Fruit fly (Drosophila melanogaster) whole organism, embryonic: ENCODE data around the gene CG17327.

Experiments
- Antp ChIP-seq: fragments of 200-800 bp; sonication (Bioruptor generic); optimal IDR thresholded peaks from 3 replicates; lab custom pipeline; 2016; ENCODE audit warnings: missing biosample characterization, missing genetic modification characterization
- CG15479 ChIP-seq: fragments of 200-800 bp; sonication (Bioruptor generic); optimal IDR thresholded peaks from 3 replicates; lab custom pipeline; 2019; ENCODE audit warnings: missing biosample characterization, mild to moderate bottlenecking, missing genetic modification characterization, moderate library complexity
- CG7987 ChIP-seq: fragments of 200-800 bp; sonication (Bioruptor generic); optimal IDR thresholded peaks from 2 replicates; lab custom pipeline; 2018; ENCODE audit warnings: missing biosample characterization, mild to moderate bottlenecking, missing genetic modification characterization, moderate library complexity
- D ChIP-seq, 2 experiments: fragments of 200-800 bp in 1 of 2; fragments of >200 bp in 1 of 2; sonication (Bioruptor generic) in 1 of 2; optimal IDR thresholded peaks; 2 replicates in 1 of 2; 3 replicates in 1 of 2; lab custom pipeline; 2017; ENCODE audit warnings: mild to moderate bottlenecking in 1 of 2, missing biosample characterization in 1 of 2, missing genetic modification characterization in 1 of 2, missing genetic modification reagents in 1 of 2
- amos ChIP-seq: fragments of 200-800 bp; sonication (Bioruptor generic); IDR thresholded peaks from 2 replicates; pipeline ENCODE4 v1.3.6; 2022; ENCODE audit warnings: missing biosample characterization, missing genetic modification characterization; ENCODE audit not compliant: partially characterized antibody
- lmd ChIP-seq: fragments of 200-800 bp; sonication (Bioruptor generic); IDR thresholded peaks from 2 replicates; pipeline ENCODE4 v1.3.6; 2022; ENCODE audit warnings: missing biosample characterization, missing genetic modification characterization
- sqz ChIP-seq: fragments of 200-800 bp; sonication (Bioruptor generic); optimal IDR thresholded peaks from 3 replicates; lab custom pipeline; 2018; ENCODE audit warnings: missing biosample characterization, mild to moderate bottlenecking, missing genetic modification characterization
- vfl ChIP-seq: fragments of 200-800 bp; sonication (Bioruptor generic); optimal IDR thresholded peaks from 2 replicates; lab custom pipeline; 2016; ENCODE audit warnings: missing biosample characterization, missing genetic modification characterization

DNA sequence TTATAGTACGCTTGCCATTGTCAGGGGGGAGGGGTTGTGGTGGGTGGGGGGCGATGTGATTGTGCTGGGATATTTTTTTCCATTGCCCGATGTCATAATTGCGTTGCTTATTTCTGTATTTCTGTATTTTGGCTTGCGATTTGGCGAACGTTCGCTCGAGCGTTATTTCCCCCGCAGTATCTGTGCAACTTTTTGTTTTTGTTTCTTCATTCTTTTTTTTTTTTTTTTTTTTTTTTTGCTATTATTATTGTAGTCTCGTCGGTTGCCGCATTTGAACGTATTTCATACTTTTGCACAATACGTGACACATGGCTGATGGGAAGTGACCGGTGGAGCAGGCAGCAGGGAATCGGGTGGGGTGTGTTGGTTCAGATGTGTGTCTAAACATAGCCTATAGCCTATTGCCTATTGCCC is 20.1 kb upstream of the CG17327 start:
- no peak for TF ChIP-seq lmd
- no peak for TF ChIP-seq CG7987 (GFP tag; lab: Kevin White, UChicago)
- no peak for TF ChIP-seq amos (GFP tag; lab: Robert Waterston, UW)
- no peak for TF ChIP-seq D (optimal IDR thresholded peaks at IDR 0.05; lab: Kevin White, UChicago)
- TF ChIP-seq D (GFP tag; optimal IDR thresholded peaks at IDR 0.05; lab: Kevin White, UChicago): no peak
- TF ChIP-seq vfl (GFP tag; lab: Kevin White, UChicago): no peak
- TF ChIP-seq sqz (GFP tag; lab: Kevin White, UChicago): no peak
- no peak for TF ChIP-seq CG15479 (GFP tag; lab: Kevin White, UChicago)
- no peak for TF ChIP-seq Antp
